Fruit fly (Drosophila melanogaster) whole organism, wandering third instar larva: ENCODE measurements around the gene fred.

ENCODE experiments used
- CrebA ChIP-seq: fragments of 200-800 bp; sonication (Bioruptor generic); optimal IDR thresholded peaks from 2 replicates; lab custom pipeline; 2016; ENCODE audit warnings: missing biosample characterization, mild to moderate bottlenecking, missing genetic modification characterization, borderline replicate concordance
- Dif ChIP-seq: fragments of 200-275, 200-300 bp; sonication (Bioruptor generic); optimal IDR thresholded peaks from 2 replicates; lab custom pipeline; 2018; ENCODE audit warnings: missing biosample characterization, missing genetic modification characterization; ENCODE audit not compliant: partially characterized antibody
- GATAd ChIP-seq: sonication (Bioruptor generic); optimal IDR thresholded peaks from 2 replicates; lab custom pipeline; 2016; ENCODE audit warnings: missing biosample characterization, missing genetic modification characterization
- HLH106 ChIP-seq: fragments of 200-800 bp; optimal IDR thresholded peaks from 3 replicates; lab custom pipeline; 2019; ENCODE audit warnings: missing biosample characterization, mild to moderate bottlenecking, missing genetic modification characterization, moderate library complexity
- Hnf4 ChIP-seq: fragments of 200-800 bp; sonication (Bioruptor generic); optimal IDR thresholded peaks from 2 replicates; lab custom pipeline; 2016; ENCODE audit warnings: missing biosample characterization, mild to moderate bottlenecking, missing genetic modification characterization
- Hr78 ChIP-seq: fragments of >200 bp; optimal IDR thresholded peaks from 2 replicates; lab custom pipeline; 2017; ENCODE audit warnings: missing biosample characterization, missing genetic modification characterization
- Mio ChIP-seq: sonication (Bioruptor generic); optimal IDR thresholded peaks from 2 replicates; lab custom pipeline; 2016; ENCODE audit warnings: missing biosample characterization, missing genetic modification characterization
- Sp1 ChIP-seq: fragments of 200-800 bp; sonication (Bioruptor generic); optimal IDR thresholded peaks from 3 replicates; lab custom pipeline; 2019; ENCODE audit warnings: missing biosample characterization, mild to moderate bottlenecking, missing genetic modification characterization, moderate library complexity
- dl ChIP-seq, 2 experiments: fragments of 175-275, 200-275 bp in 1 of 2; fragments of 200-275 bp in 1 of 2; sonication (Bioruptor generic); optimal IDR thresholded peaks; lab custom pipeline; 2018; ENCODE audit warnings: mild to moderate bottlenecking in 2 of 2, missing biosample characterization in 2 of 2, missing genetic modification characterization in 2 of 2, moderate library complexity in 2 of 2; ENCODE audit not compliant: partially characterized antibody in 2 of 2, insufficient read depth in 1 of 2
- ey ChIP-seq: fragments of 200-800 bp; sonication (Bioruptor generic); optimal IDR thresholded peaks from 2 replicates; lab custom pipeline; 2016; ENCODE audit warnings: missing biosample characterization, missing genetic modification characterization
- foxo ChIP-seq, 2 experiments: fragments of 200-800 bp; sonication (Bioruptor generic); optimal IDR thresholded peaks; 2 replicates in 1 of 2; 3 replicates in 1 of 2; lab custom pipeline; 2016 to 2017; ENCODE audit warnings: missing biosample characterization in 2 of 2, missing genetic modification characterization in 2 of 2
- fru ChIP-seq: fragments of 200-800 bp; sonication (Bioruptor generic); optimal IDR thresholded peaks from 3 replicates; lab custom pipeline; 2016; ENCODE audit warnings: missing biosample characterization, mild to moderate bottlenecking, missing genetic modification characterization
- h ChIP-seq: fragments of 200-800 bp; sonication (Bioruptor generic); optimal IDR thresholded peaks from 3 replicates; lab custom pipeline; 2016; ENCODE audit warnings: missing biosample characterization, mild to moderate bottlenecking, missing genetic modification characterization
- psq ChIP-seq: fragments of 200-800 bp; sonication (Bioruptor generic); optimal IDR thresholded peaks from 3 replicates; lab custom pipeline; 2017; ENCODE audit warnings: missing biosample characterization, mild to moderate bottlenecking, missing genetic modification characterization, moderate library complexity
- rgr ChIP-seq: fragments of 200-800 bp; sonication (Bioruptor generic); optimal IDR thresholded peaks from 3 replicates; lab custom pipeline; 2016; ENCODE audit warnings: missing biosample characterization, mild to moderate bottlenecking, missing genetic modification characterization
- usp ChIP-seq: fragments of >200 bp; optimal IDR thresholded peaks from 2 replicates; lab custom pipeline; 2017; ENCODE audit warnings: missing biosample characterization, missing genetic modification characterization
- woc ChIP-seq: sonication (Bioruptor generic); optimal IDR thresholded peaks from 2 replicates; lab custom pipeline; 2016; ENCODE audit warnings: missing biosample characterization, mild to moderate bottlenecking, missing genetic modification characterization

Gene fred

DNA sequence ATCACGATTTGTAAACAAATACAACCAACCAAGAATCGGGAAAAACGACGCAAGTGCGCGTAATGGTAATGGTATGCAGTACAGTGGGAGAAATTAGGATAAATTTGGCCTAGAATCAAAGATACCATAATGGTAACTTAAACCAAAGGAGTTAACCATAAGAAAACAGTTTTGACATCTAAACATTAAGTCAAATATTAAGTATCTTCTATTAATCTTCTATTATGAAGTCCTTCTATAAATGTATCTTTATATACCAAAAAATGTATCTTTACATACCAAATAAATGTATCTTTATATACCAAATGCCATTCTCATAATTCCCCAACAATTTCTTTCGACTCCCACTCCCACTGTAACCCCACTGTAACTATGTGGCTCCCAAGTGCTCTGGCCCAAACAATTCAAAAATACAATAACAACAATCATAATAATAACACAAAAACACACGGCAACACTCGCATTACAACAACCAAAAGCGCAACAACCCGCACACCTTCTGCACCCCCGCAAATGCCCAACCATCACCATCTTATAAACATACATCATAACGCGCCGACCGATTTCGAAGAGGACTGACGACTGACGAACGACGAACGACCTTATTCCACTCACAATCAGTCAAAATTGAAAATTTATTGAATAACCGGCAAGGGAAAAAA is 135.9 kb downstream of the fred start:
- TF ChIP-seq usp (GFP tag; lab: Kevin White, UChicago) (no peak), Sp1 (no peak), Hnf4 (GFP tag; lab: Kevin White, UChicago) (no peak), Mio (GFP tag; lab: Kevin White, UChicago) (no peak), h (GFP tag; lab: Kevin White, UChicago) (no peak), Dif (no peak), psq (GFP tag; lab: Kevin White, UChicago) (no peak), HLH106 (tag; lab: Kevin White, UChicago) (no peak), woc (GFP tag; lab: Kevin White, UChicago) (no peak)

DNA sequence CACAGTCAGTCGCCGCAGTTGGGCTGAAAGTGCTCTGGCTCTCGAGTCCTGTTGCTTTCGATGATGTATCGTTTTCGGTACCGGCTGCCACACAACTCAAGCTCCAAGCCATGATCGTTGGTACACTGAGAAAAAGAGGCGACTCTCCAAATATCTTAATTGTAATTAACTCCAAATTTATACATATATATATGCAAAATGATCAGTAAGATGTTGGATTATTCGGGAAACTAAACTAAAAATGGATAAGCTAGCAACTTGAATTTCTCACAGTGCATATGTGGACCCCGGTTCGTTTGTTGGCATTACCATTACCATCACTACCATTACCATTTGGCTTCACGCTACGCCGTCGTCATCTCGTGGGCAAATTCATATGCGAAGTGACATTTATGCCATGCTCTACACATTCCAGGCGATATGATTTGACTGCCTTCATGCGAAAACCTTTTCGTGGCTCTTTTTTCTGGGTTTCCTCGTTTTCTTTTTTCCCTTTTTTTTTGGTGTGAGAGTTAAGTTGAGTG is 137.9 kb downstream of the fred start:
- TF ChIP-seq dl (GFP tag; optimal IDR thresholded peaks at IDR 0.05; lab: Kevin White, UChicago; ENCODE audit: insufficient read depth in 1 of 2, partially characterized antibody in 2 of 2): no peak
- TF ChIP-seq GATAd (GFP tag; lab: Kevin White, UChicago): no peak
- TF ChIP-seq HLH106 (tag; lab: Kevin White, UChicago): peak; percentile 27
- peak in 1 of 2 experiments; percentile 14 for TF ChIP-seq foxo (GFP tag; optimal IDR thresholded peaks at IDR 0.05; lab: Kevin White, UChicago)
- TF ChIP-seq Mio (GFP tag; lab: Kevin White, UChicago): no peak
- no peak for TF ChIP-seq CrebA (GFP tag; lab: Kevin White, UChicago)
- TF ChIP-seq ey (GFP tag; lab: Kevin White, UChicago): peak; percentile 6
- TF ChIP-seq h (GFP tag; lab: Kevin White, UChicago): peak; percentile 22
- no peak for TF ChIP-seq Hr78 (GFP tag; lab: Kevin White, UChicago)
- TF ChIP-seq psq (GFP tag; lab: Kevin White, UChicago): no peak
- peak; percentile 5 for TF ChIP-seq Sp1
- TF ChIP-seq fru (GFP tag; lab: Kevin White, UChicago): peak; percentile 4
- TF ChIP-seq rgr (GFP tag; lab: Kevin White, UChicago): peak; percentile 6
